Fruit fly (Drosophila melanogaster) whole organism, embryonic: ENCODE results near the gene Chmp1.
A peak's percentile ranks its signal among the peaks of the same experiment; 100 is the strongest.

Experiments used
- Abd-B ChIP-seq: fragments of 200-800 bp; sonication (Bioruptor generic); optimal IDR thresholded peaks from 2 replicates; lab custom pipeline; 2018; ENCODE audit warnings: missing biosample characterization, mild to moderate bottlenecking, missing genetic modification characterization, moderate library complexity
- BtbVII ChIP-seq: fragments of 200-800 bp; sonication (Bioruptor generic); optimal IDR thresholded peaks from 3 replicates; lab custom pipeline; 2017; ENCODE audit warnings: missing biosample characterization, mild to moderate bottlenecking, missing genetic modification characterization
- C15 ChIP-seq: fragments of 200-800 bp; sonication (Bioruptor generic); IDR thresholded peaks from 3 replicates; pipeline ENCODE4 v1.3.6; 2022; ENCODE audit warnings: missing biosample characterization, missing genetic modification characterization
- CG10462 ChIP-seq: fragments of 200-800 bp; sonication (Bioruptor generic); optimal IDR thresholded peaks from 2 replicates; lab custom pipeline; 2016; ENCODE audit warnings: missing biosample characterization, missing genetic modification characterization
- CG12219 ChIP-seq: fragments of 200-800 bp; sonication (Bioruptor generic); optimal IDR thresholded peaks from 3 replicates; lab custom pipeline; 2018; ENCODE audit warnings: missing biosample characterization, mild to moderate bottlenecking, missing genetic modification characterization
- CG12236 ChIP-seq: fragments of 200-800 bp; sonication (Bioruptor generic); optimal IDR thresholded peaks from 2 replicates; lab custom pipeline; 2016; ENCODE audit warnings: missing biosample characterization, missing genetic modification characterization
- CG12299 ChIP-seq: fragments of 200-800 bp; sonication (Bioruptor generic); optimal IDR thresholded peaks from 2 replicates; lab custom pipeline; 2018; ENCODE audit warnings: missing biosample characterization, mild to moderate bottlenecking, missing genetic modification characterization
- CG14014 ChIP-seq: fragments of 200-800 bp; sonication (Bioruptor generic); IDR thresholded peaks from 2 replicates; pipeline ENCODE4 v1.3.6; 2022; ENCODE audit warnings: missing biosample characterization, missing genetic modification characterization
- CG15011 ChIP-seq: fragments of 200-800 bp; sonication (Bioruptor generic); optimal IDR thresholded peaks from 3 replicates; lab custom pipeline; 2018; ENCODE audit warnings: missing biosample characterization, mild to moderate bottlenecking, missing genetic modification characterization
- CG17385 ChIP-seq: fragments of 200-800 bp; sonication (Bioruptor generic); optimal IDR thresholded peaks from 3 replicates; lab custom pipeline; 2018; ENCODE audit warnings: missing biosample characterization, mild to moderate bottlenecking, missing genetic modification characterization
- CG17612 ChIP-seq: fragments of 200-800 bp; sonication (Bioruptor generic); IDR thresholded peaks from 2 replicates; pipeline ENCODE4 v1.3.6; 2022; ENCODE audit warnings: missing biosample characterization, missing genetic modification characterization
- CG18262 ChIP-seq: fragments of 200-800 bp; optimal IDR thresholded peaks from 3 replicates; lab custom pipeline; 2019; ENCODE audit warnings: missing biosample characterization, mild to moderate bottlenecking, missing genetic modification characterization, moderate library complexity
- CG18599 ChIP-seq: fragments of 200-800 bp; sonication (Bioruptor generic); optimal IDR thresholded peaks from 3 replicates; lab custom pipeline; 2017; ENCODE audit warnings: missing biosample characterization, missing genetic modification characterization, mild to moderate bottlenecking, moderate library complexity, missing genetic modification reagents
- CG2116 ChIP-seq: fragments of 200-800 bp; sonication (Bioruptor generic); optimal IDR thresholded peaks from 3 replicates; lab custom pipeline; 2018; ENCODE audit warnings: missing biosample characterization, mild to moderate bottlenecking, missing genetic modification characterization
- CG2875 ChIP-seq: fragments of 200-800 bp; sonication (Bioruptor generic); optimal IDR thresholded peaks from 2 replicates; lab custom pipeline; 2017; ENCODE audit warnings: missing biosample characterization, mild to moderate bottlenecking, missing genetic modification characterization, missing genetic modification reagents
- CG30431 ChIP-seq: fragments of 200-800 bp; sonication (Bioruptor generic); optimal IDR thresholded peaks from 2 replicates; lab custom pipeline; 2017; ENCODE audit warnings: missing biosample characterization, missing genetic modification characterization
- CG34422 ChIP-seq: fragments of 200-800 bp; sonication (Bioruptor generic); IDR thresholded peaks from 3 replicates; pipeline ENCODE4 v1.3.6; 2022; ENCODE audit warnings: missing biosample characterization, missing genetic modification characterization
- CG3838 ChIP-seq: fragments of 200-800 bp; sonication (Bioruptor generic); optimal IDR thresholded peaks from 3 replicates; lab custom pipeline; 2016; ENCODE audit warnings: missing biosample characterization, missing genetic modification characterization
- CG3995 ChIP-seq: fragments of 200-800 bp; sonication (Bioruptor generic); optimal IDR thresholded peaks from 3 replicates; lab custom pipeline; 2016; ENCODE audit warnings: missing biosample characterization, missing genetic modification characterization
- CG4424 ChIP-seq: fragments of 200-800 bp; sonication (Bioruptor generic); optimal IDR thresholded peaks from 3 replicates; lab custom pipeline; 2016; ENCODE audit warnings: missing biosample characterization, missing genetic modification characterization
- CG6683 ChIP-seq: fragments of 200-800 bp; sonication (Bioruptor generic); optimal IDR thresholded peaks from 2 replicates; lab custom pipeline; 2017; ENCODE audit warnings: missing biosample characterization, mild to moderate bottlenecking, missing genetic modification characterization, missing genetic modification reagents
- CG7786 ChIP-seq: fragments of 200-800 bp; sonication (Bioruptor generic); optimal IDR thresholded peaks from 2 replicates; lab custom pipeline; 2016; ENCODE audit warnings: missing biosample characterization, missing genetic modification characterization
- CG7987 ChIP-seq: fragments of 200-800 bp; sonication (Bioruptor generic); optimal IDR thresholded peaks from 2 replicates; lab custom pipeline; 2018; ENCODE audit warnings: missing biosample characterization, mild to moderate bottlenecking, missing genetic modification characterization, moderate library complexity
- D19B ChIP-seq: fragments of 200-800 bp; sonication (Bioruptor generic); optimal IDR thresholded peaks from 2 replicates; lab custom pipeline; 2017; ENCODE audit warnings: missing biosample characterization, mild to moderate bottlenecking, missing genetic modification characterization
- Dfd ChIP-seq, 2 experiments: fragments of >200 bp; optimal IDR thresholded peaks; 2 replicates each; lab custom pipeline; 2017; ENCODE audit warnings: missing biosample characterization in 2 of 2, missing genetic modification characterization in 2 of 2
- E2f1 ChIP-seq: fragments of 200-800 bp; sonication (Bioruptor generic); IDR thresholded peaks from 2 replicates; pipeline ENCODE4 v1.3.6; 2022; ENCODE audit warnings: missing biosample characterization, missing genetic modification characterization
- E2f2 ChIP-seq: fragments of 200-800 bp; sonication (Bioruptor generic); IDR thresholded peaks from 2 replicates; pipeline ENCODE4 v1.3.6; 2022; ENCODE audit warnings: missing biosample characterization, missing genetic modification characterization
- Elba2 ChIP-seq: fragments of 200-800 bp; sonication (Bioruptor generic); optimal IDR thresholded peaks from 3 replicates; lab custom pipeline; 2016; ENCODE audit warnings: missing biosample characterization, missing genetic modification characterization
- Fer3 ChIP-seq: fragments of 200-800 bp; sonication (Bioruptor generic); optimal IDR thresholded peaks from 2 replicates; lab custom pipeline; 2018; ENCODE audit warnings: missing biosample characterization, mild to moderate bottlenecking, missing genetic modification characterization, moderate library complexity
- H15 ChIP-seq: fragments of 200-800 bp; sonication (Bioruptor generic); IDR thresholded peaks from 3 replicates; pipeline ENCODE4 v1.3.6; 2022; ENCODE audit warnings: missing biosample characterization, missing genetic modification characterization
- Hr51 ChIP-seq, 2 experiments: fragments of 200-800 bp; sonication (Bioruptor generic); optimal IDR thresholded peaks; 2 replicates in 1 of 2; 3 replicates in 1 of 2; lab custom pipeline; 2016 to 2018; ENCODE audit warnings: missing biosample characterization in 2 of 2, missing genetic modification characterization in 2 of 2, mild to moderate bottlenecking in 1 of 2, moderate library complexity in 1 of 2
- Meics ChIP-seq: fragments of 200-800 bp; sonication (Bioruptor generic); optimal IDR thresholded peaks from 2 replicates; lab custom pipeline; 2017; ENCODE audit warnings: missing biosample characterization, mild to moderate bottlenecking, missing genetic modification characterization
- Xbp1 ChIP-seq: fragments of 200-800 bp; sonication (Bioruptor generic); optimal IDR thresholded peaks from 3 replicates; lab custom pipeline; 2016; ENCODE audit warnings: missing biosample characterization, mild to moderate bottlenecking, missing genetic modification characterization
- Xrp1 ChIP-seq: fragments of 200-800 bp; sonication (Bioruptor generic); IDR thresholded peaks from 2 replicates; pipeline ENCODE4 v1.3.6; 2022; ENCODE audit warnings: missing biosample characterization, missing genetic modification characterization
- dpn ChIP-seq, 2 experiments: fragments of 200-800 bp; sonication (Bioruptor generic); optimal IDR thresholded peaks; 3 replicates each; lab custom pipeline; 2016; ENCODE audit warnings: missing biosample characterization in 2 of 2, missing genetic modification characterization in 2 of 2
- ewg ChIP-seq: fragments of 200-800 bp; sonication (Bioruptor generic); optimal IDR thresholded peaks from 3 replicates; lab custom pipeline; 2017; ENCODE audit warnings: mild to moderate bottlenecking, missing biosample characterization, missing genetic modification reagents, missing genetic modification characterization
- gcm ChIP-seq: fragments of 200-800 bp; sonication (Bioruptor generic); optimal IDR thresholded peaks from 2 replicates; lab custom pipeline; 2019; ENCODE audit warnings: missing biosample characterization, mild to moderate bottlenecking, missing genetic modification characterization, moderate library complexity
- h ChIP-seq: fragments of >200 bp; optimal IDR thresholded peaks from 2 replicates; lab custom pipeline; 2017
- kni ChIP-seq: fragments of 200-800 bp; sonication (Bioruptor generic); optimal IDR thresholded peaks from 3 replicates; lab custom pipeline; 2017; ENCODE audit warnings: mild to moderate bottlenecking, missing biosample characterization, missing genetic modification reagents, missing genetic modification characterization
- nerfin-1 ChIP-seq: fragments of 200-800 bp; sonication (Bioruptor generic); optimal IDR thresholded peaks from 3 replicates; lab custom pipeline; 2019; ENCODE audit warnings: missing biosample characterization, mild to moderate bottlenecking, missing genetic modification characterization, moderate library complexity
- pita ChIP-seq: fragments of 200-800 bp; sonication (Bioruptor generic); optimal IDR thresholded peaks from 2 replicates; lab custom pipeline; 2017; ENCODE audit warnings: missing biosample characterization, mild to moderate bottlenecking, missing genetic modification characterization
- prd ChIP-seq, 3 experiments: fragments of >200 bp in 2 of 3; fragments of 200-800 bp in 1 of 3; sonication (Bioruptor generic) in 1 of 3; optimal IDR thresholded peaks in 2 of 3; IDR thresholded peaks in 1 of 3; 2 replicates in 2 of 3; 3 replicates in 1 of 3; pipeline versions ENCODE4 v1.3.6 to Lab custom; 2017 to 2022; ENCODE audit warnings: missing biosample characterization in 1 of 3, missing genetic modification characterization in 1 of 3
- ranshi ChIP-seq: fragments of 200-800 bp; sonication (Bioruptor generic); IDR thresholded peaks from 2 replicates; pipeline ENCODE4 v1.3.6; 2022; ENCODE audit warnings: missing biosample characterization, missing genetic modification characterization
- repo ChIP-seq: fragments of 200-800 bp; sonication (Bioruptor generic); optimal IDR thresholded peaks from 2 replicates; lab custom pipeline; 2016; ENCODE audit warnings: missing biosample characterization, missing genetic modification characterization
- sc ChIP-seq, 3 experiments: fragments of >200 bp in 2 of 3; fragments of 200-800 bp in 1 of 3; sonication (Bioruptor generic) in 1 of 3; optimal IDR thresholded peaks; 2 replicates in 2 of 3; 3 replicates in 1 of 3; lab custom pipeline; 2017; ENCODE audit warnings: mild to moderate bottlenecking in 1 of 3, missing biosample characterization in 1 of 3, missing genetic modification characterization in 1 of 3, missing genetic modification reagents in 1 of 3
- slou ChIP-seq: fragments of 200-800 bp; sonication (Bioruptor generic); optimal IDR thresholded peaks from 3 replicates; lab custom pipeline; 2016; ENCODE audit warnings: missing biosample characterization, missing genetic modification characterization
- sob ChIP-seq: fragments of 200-800 bp; sonication (Bioruptor generic); IDR thresholded peaks from 2 replicates; pipeline ENCODE4 v1.3.6; 2022; ENCODE audit warnings: missing biosample characterization, missing genetic modification characterization
- sug ChIP-seq: fragments of 200-800 bp; optimal IDR thresholded peaks from 2 replicates; lab custom pipeline; 2019; ENCODE audit warnings: missing biosample characterization, mild to moderate bottlenecking, missing genetic modification characterization, moderate library complexity
- tgo ChIP-seq: fragments of 200-800 bp; sonication (Bioruptor generic); IDR thresholded peaks from 3 replicates; pipeline ENCODE4 v1.3.6; 2022; ENCODE audit warnings: missing biosample characterization, missing genetic modification characterization

Gene Chmp1

DNA sequence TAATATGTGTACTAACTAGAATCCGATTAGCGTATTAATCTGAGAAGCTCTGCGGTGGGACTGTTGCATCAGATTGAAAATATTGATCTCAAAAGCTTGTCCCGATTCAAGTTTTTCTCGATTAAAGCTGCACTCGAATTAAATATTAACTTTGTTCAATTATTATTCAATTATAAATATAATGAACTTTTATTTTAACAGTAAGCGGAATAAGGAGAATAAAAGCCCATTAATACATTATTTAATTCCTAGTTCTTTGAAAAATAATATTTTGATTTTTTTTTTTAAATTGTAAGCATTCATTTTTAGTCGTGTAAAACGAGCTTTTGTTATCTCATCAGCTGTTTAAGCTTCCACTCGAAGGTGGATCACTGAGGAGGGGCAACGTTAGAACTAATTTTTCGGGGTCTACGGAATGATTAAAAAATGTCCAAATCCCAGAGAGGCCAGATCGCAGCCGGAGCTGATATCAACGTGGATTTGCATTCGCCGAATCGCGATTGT, 8.4 kb downstream of the Chmp1 start, which contains the start of the genes GNBP2 and GNBP1 (continued):
- peak; percentile 59; the same call in 1 of the 2 replicates for TF ChIP-seq Xrp1
- TF ChIP-seq slou (GFP tag; lab: Kevin White, UChicago) = no peak
- TF ChIP-seq sug (tag; lab: Kevin White, UChicago) = peak; percentile 23
- TF ChIP-seq pita (GFP tag; lab: Kevin White, UChicago) = no peak
- TF ChIP-seq D19B = peak; percentile 7
- 0 out of 3 replicates have a peak, but pooled peaks have one; percentile 10 for TF ChIP-seq CG34422
- no peak for TF ChIP-seq Elba2 (GFP tag; lab: Kevin White, UChicago)
- no peak for TF ChIP-seq CG17612 (GFP tag; lab: Robert Waterston, UW)
- TF ChIP-seq CG6683 = peak; percentile 27
- 0 out of 2 replicates have a peak, but pooled peaks have one; percentile 44 for TF ChIP-seq sob (GFP tag; lab: Robert Waterston, UW)
- TF ChIP-seq CG7987 (GFP tag; lab: Kevin White, UChicago) = no peak
- TF ChIP-seq E2f1 = peak; percentile 76
- TF ChIP-seq ewg (GFP tag; lab: Kevin White, UChicago) = peak; percentile 11
- no peak for TF ChIP-seq kni (GFP tag; lab: Kevin White, UChicago)
- peak in 1 of 2 experiments; percentile 12 for TF ChIP-seq dpn (GFP tag; optimal IDR thresholded peaks at IDR 0.05; lab: Kevin White, UChicago)
- no peak for TF ChIP-seq Dfd (GFP tag; optimal IDR thresholded peaks at IDR 0.05; lab: Kevin White, UChicago)
- TF ChIP-seq H15 (GFP tag; lab: Robert Waterston, UW) = 0 out of 3 replicates have a peak, but pooled peaks have one; percentile 26
- no peak for TF ChIP-seq repo (GFP tag; lab: Kevin White, UChicago)
- no peak for TF ChIP-seq CG3838
- TF ChIP-seq C15 (GFP tag; lab: Robert Waterston, UW) = peak; percentile 66; the same call in 2 of the 3 replicates
- peak; percentile 12 for TF ChIP-seq CG10462 (GFP tag; lab: Kevin White, UChicago)
- no peak for TF ChIP-seq sc (optimal IDR thresholded peaks at IDR 0.05; lab: Kevin White, UChicago)
- TF ChIP-seq sc (GFP tag; optimal IDR thresholded peaks at IDR 0.05; lab: Kevin White, UChicago) = no peak
- TF ChIP-seq Fer3 (tag; lab: Kevin White, UChicago) = peak; percentile 75
- TF ChIP-seq CG15011 (GFP tag; lab: Kevin White, UChicago) = no peak
- peak in 1 of 2 experiments; percentile 78 for TF ChIP-seq Hr51 (GFP tag; optimal IDR thresholded peaks at IDR 0.05; lab: Kevin White, UChicago)
- TF ChIP-seq nerfin-1 (tag; lab: Kevin White, UChicago) = peak; percentile 1
- TF ChIP-seq CG12236 (GFP tag; lab: Kevin White, UChicago) = no peak
- TF ChIP-seq CG17385 = peak; percentile 61
- TF ChIP-seq Meics (GFP tag; lab: Kevin White, UChicago) = peak; percentile 75
- TF ChIP-seq CG7786 = no peak
- no peak for TF ChIP-seq h (lab: Kevin White, UChicago)
- peak; percentile 2 for TF ChIP-seq BtbVII (GFP tag; lab: Kevin White, UChicago)
- peak; percentile 26 for TF ChIP-seq Xbp1 (GFP tag; lab: Kevin White, UChicago)
- TF ChIP-seq CG12299 (tag; lab: Kevin White, UChicago) = peak; percentile 44
- no peak for TF ChIP-seq CG2875 (GFP tag; lab: Kevin White, UChicago)
- no peak for TF ChIP-seq prd (optimal IDR thresholded peaks at IDR 0.05; lab: Kevin White, UChicago)
- peak; percentile 57; the same call in 2 of the 3 replicates for TF ChIP-seq prd (GFP tag; IDR thresholded peaks at IDR 0.05; lab: Robert Waterston, UW)
- peak; percentile 13; the same call in 1 of the 2 replicates for TF ChIP-seq E2f2 (GFP tag; lab: Robert Waterston, UW)
- peak; percentile 39 for TF ChIP-seq CG4424 (GFP tag; lab: Kevin White, UChicago)
- peak; percentile 18 for TF ChIP-seq gcm
- no peak for TF ChIP-seq CG3995 (GFP tag; lab: Kevin White, UChicago)
- TF ChIP-seq CG2116 (GFP tag; lab: Kevin White, UChicago) = peak; percentile 0
- no peak for TF ChIP-seq CG12219 (GFP tag; lab: Kevin White, UChicago)
- no peak for TF ChIP-seq CG30431 (GFP tag; lab: Kevin White, UChicago)
- peak; percentile 72 for TF ChIP-seq ranshi (GFP tag; lab: Robert Waterston, UW)
- TF ChIP-seq CG18262 (tag; lab: Kevin White, UChicago) = peak; percentile 68
- TF ChIP-seq tgo (GFP tag; lab: Robert Waterston, UW) = peak; percentile 77
- peak; percentile 41; the same call in 1 of the 2 replicates for TF ChIP-seq CG14014
- peak; percentile 39 for TF ChIP-seq Abd-B (GFP tag; lab: Kevin White, UChicago)
- TF ChIP-seq CG18599 (GFP tag; lab: Kevin White, UChicago) = peak; percentile 63
